Fruit fly (Drosophila melanogaster) whole organism, embryonic: ENCODE data around the gene Lcp65Ae.
A peak's percentile ranks its signal among the peaks of the same experiment; 100 is the strongest.

Source experiments
- CG16813 ChIP-seq: fragments of 200-800 bp; sonication (Bioruptor generic); IDR thresholded peaks from 3 replicates; pipeline ENCODE4 v1.3.6; 2022; ENCODE audit warnings: missing biosample characterization, missing genetic modification characterization; ENCODE audit not compliant: partially characterized antibody
- Hey ChIP-seq: fragments of 200-800 bp; sonication (Bioruptor generic); optimal IDR thresholded peaks from 3 replicates; lab custom pipeline; 2018; ENCODE audit warnings: missing biosample characterization, mild to moderate bottlenecking, missing genetic modification characterization

Lcp65Ae gene

dm6 chr3L:6093213-6093612 lies 44.7 kb downstream of the Lcp65Ae start, which contains the start of gene CG10469:
Gene CG10469, minus strand, starts transcription at chr3L:6093313.
- TF ChIP-seq Hey = no peak
- TF ChIP-seq CG16813 (GFP tag; lab: Robert Waterston, UW) = 0 out of 3 replicates have a peak, but pooled peaks have one; percentile 16
